Worm (Caenorhabditis elegans) whole organism, late embryonic: Measurements from ENCODE around the gene T21E8.5.

Experiments used
- C38D4.7 ChIP-seq: fragments of 200-800 bp; sonication (Bioruptor generic); optimal IDR thresholded peaks from 2 replicates; lab custom pipeline; 2018; ENCODE audit warnings: mild to moderate bottlenecking, missing genetic modification characterization, moderate library complexity, missing compliant biosample characterization
- K09A11.1 ChIP-seq: sonication (generic microtip); optimal IDR thresholded peaks from 2 replicates; lab custom pipeline; 2017; ENCODE audit warnings: antibody characterized with exemption, mild to moderate bottlenecking, missing genetic modification characterization, missing compliant biosample characterization; ENCODE audit not compliant: insufficient read depth
- T23F11.4 ChIP-seq: fragments of 200-800 bp; sonication (Bioruptor generic); optimal IDR thresholded peaks from 2 replicates; lab custom pipeline; 2018; ENCODE audit warnings: mild to moderate bottlenecking, missing genetic modification characterization, missing compliant biosample characterization
- ceh-18 ChIP-seq: sonication (generic microtip); optimal IDR thresholded peaks from 2 replicates; lab custom pipeline; 2016; ENCODE audit warnings: missing genetic modification characterization, missing compliant biosample characterization
- ceh-19 ChIP-seq: fragments of 200-800 bp; sonication (Bioruptor generic); optimal IDR thresholded peaks from 2 replicates; lab custom pipeline; 2018; ENCODE audit warnings: mild to moderate bottlenecking, missing genetic modification characterization, missing compliant biosample characterization
- ceh-24 ChIP-seq: sonication (generic microtip); optimal IDR thresholded peaks from 2 replicates; lab custom pipeline; 2016; ENCODE audit warnings: mild to moderate bottlenecking, missing genetic modification characterization, missing compliant biosample characterization
- ceh-30 ChIP-seq: fragments of 150-350 bp; optimal IDR thresholded peaks from 2 replicates; lab custom pipeline; 2014; ENCODE audit warnings: missing biosample characterization, missing genetic modification characterization
- ceh-31 ChIP-seq: sonication (generic microtip); optimal IDR thresholded peaks from 2 replicates; lab custom pipeline; 2016; ENCODE audit warnings: missing genetic modification characterization, missing compliant biosample characterization
- ceh-34 ChIP-seq: sonication (generic microtip); optimal IDR thresholded peaks from 2 replicates; lab custom pipeline; 2016; ENCODE audit warnings: mild to moderate bottlenecking, missing genetic modification characterization, missing compliant biosample characterization
- ceh-48 ChIP-seq: sonication (generic microtip); optimal IDR thresholded peaks from 2 replicates; lab custom pipeline; 2016; ENCODE audit warnings: missing genetic modification characterization, inconsistent platforms, missing compliant biosample characterization
- ceh-9 ChIP-seq: sonication (generic microtip); optimal IDR thresholded peaks from 2 replicates; lab custom pipeline; 2016; ENCODE audit warnings: mild to moderate bottlenecking, missing genetic modification characterization, inconsistent platforms, missing compliant biosample characterization
- che-1 ChIP-seq: sonication (generic microtip); optimal IDR thresholded peaks from 2 replicates; lab custom pipeline; 2016; ENCODE audit warnings: mild to moderate bottlenecking, missing genetic modification characterization, missing compliant biosample characterization
- elt-2 ChIP-seq: sonication (generic microtip); optimal IDR thresholded peaks from 2 replicates; lab custom pipeline; 2016; ENCODE audit warnings: missing genetic modification reagents, missing genetic modification characterization, missing compliant biosample characterization
- ets-4 ChIP-seq: sonication (generic microtip); optimal IDR thresholded peaks from 2 replicates; lab custom pipeline; 2016; ENCODE audit warnings: missing genetic modification characterization, missing compliant biosample characterization
- eyg-1 ChIP-seq: sonication (generic microtip); optimal IDR thresholded peaks from 2 replicates; lab custom pipeline; 2016; ENCODE audit warnings: missing genotype, missing genetic modification characterization, missing compliant biosample characterization
- fax-1 ChIP-seq: sonication (generic microtip); optimal IDR thresholded peaks from 2 replicates; lab custom pipeline; 2016; ENCODE audit warnings: missing genotype, missing genetic modification characterization, missing compliant biosample characterization
- fkh-10 ChIP-seq: fragments of 150-350 bp; optimal IDR thresholded peaks from 2 replicates; lab custom pipeline; 2014; ENCODE audit warnings: missing biosample characterization, missing genetic modification reagents, missing genetic modification characterization
- hlh-13 ChIP-seq: fragments of 200-800 bp; sonication (Bioruptor generic); optimal IDR thresholded peaks from 2 replicates; lab custom pipeline; 2018; ENCODE audit warnings: mild to moderate bottlenecking, missing genetic modification characterization, missing compliant biosample characterization
- hlh-8 ChIP-seq: sonication (generic microtip); optimal IDR thresholded peaks from 2 replicates; lab custom pipeline; 2016; ENCODE audit warnings: missing genotype, missing genetic modification characterization, missing compliant biosample characterization
- lim-6 ChIP-seq: sonication (generic microtip); optimal IDR thresholded peaks from 2 replicates; lab custom pipeline; 2016; ENCODE audit warnings: missing genetic modification characterization, missing compliant biosample characterization
- nfya-1 ChIP-seq: sonication (generic microtip); optimal IDR thresholded peaks from 2 replicates; lab custom pipeline; 2017; ENCODE audit warnings: missing genetic modification characterization, mild to moderate bottlenecking, missing compliant biosample characterization, antibody characterized with exemption, moderate library complexity
- nhr-11 ChIP-seq: fragments of 150-350 bp; optimal IDR thresholded peaks from 2 replicates; lab custom pipeline; 2014; ENCODE audit warnings: missing biosample characterization, missing genetic modification characterization
- pag-3 ChIP-seq: sonication (generic microtip); optimal IDR thresholded peaks from 2 replicates; lab custom pipeline; 2016; ENCODE audit warnings: missing compliant biosample characterization, missing genetic modification characterization, borderline replicate concordance
- pqm-1 ChIP-seq: sonication (generic microtip); optimal IDR thresholded peaks from 2 replicates; lab custom pipeline; 2016; ENCODE audit warnings: missing genetic modification characterization, missing compliant biosample characterization
- pros-1 ChIP-seq: fragments of 150-350 bp; optimal IDR thresholded peaks from 2 replicates; lab custom pipeline; 2014; ENCODE audit warnings: missing biosample characterization, missing genetic modification reagents, missing genetic modification characterization
- ref-2 ChIP-seq: sonication (generic microtip); optimal IDR thresholded peaks from 2 replicates; lab custom pipeline; 2016; ENCODE audit warnings: missing genetic modification characterization, missing compliant biosample characterization
- rnt-1 ChIP-seq: sonication (generic microtip); optimal IDR thresholded peaks from 2 replicates; lab custom pipeline; 2016; ENCODE audit warnings: missing genetic modification characterization, missing compliant biosample characterization
- sox-2 ChIP-seq: fragments of 200-800 bp; sonication (Bioruptor generic); IDR thresholded peaks from 2 replicates; pipeline ENCODE4 v1.3.6; 2022; ENCODE audit warnings: missing genetic modification reagents, missing genetic modification characterization, missing compliant biosample characterization
- syd-9 ChIP-seq: sonication (generic microtip); optimal IDR thresholded peaks from 2 replicates; lab custom pipeline; 2016; ENCODE audit warnings: mild to moderate bottlenecking, missing genetic modification characterization, moderate library complexity, missing compliant biosample characterization
- tbx-2 ChIP-seq: sonication (generic microtip); optimal IDR thresholded peaks from 2 replicates; lab custom pipeline; 2016; ENCODE audit warnings: missing genetic modification characterization, missing compliant biosample characterization
- ttx-3 ChIP-seq: sonication (generic microtip); optimal IDR thresholded peaks from 2 replicates; lab custom pipeline; 2016; ENCODE audit warnings: missing genetic modification reagents, missing genetic modification characterization, missing compliant biosample characterization
- unc-42 ChIP-seq: sonication (generic microtip); optimal IDR thresholded peaks from 2 replicates; lab custom pipeline; 2016; ENCODE audit warnings: missing genotype, missing genetic modification characterization, missing compliant biosample characterization
- unc-55 ChIP-seq: sonication (generic microtip); optimal IDR thresholded peaks from 2 replicates; lab custom pipeline; 2017; ENCODE audit warnings: missing biosample characterization, missing genetic modification reagents, missing genetic modification characterization
- zip-5 ChIP-seq: sonication (generic microtip); optimal IDR thresholded peaks from 2 replicates; lab custom pipeline; 2016; ENCODE audit warnings: missing genetic modification characterization, missing compliant biosample characterization
- ztf-16 ChIP-seq: sonication (generic microtip); optimal IDR thresholded peaks from 2 replicates; lab custom pipeline; 2017; ENCODE audit warnings: missing genetic modification characterization, missing compliant biosample characterization

T21E8.5 gene

DNA sequence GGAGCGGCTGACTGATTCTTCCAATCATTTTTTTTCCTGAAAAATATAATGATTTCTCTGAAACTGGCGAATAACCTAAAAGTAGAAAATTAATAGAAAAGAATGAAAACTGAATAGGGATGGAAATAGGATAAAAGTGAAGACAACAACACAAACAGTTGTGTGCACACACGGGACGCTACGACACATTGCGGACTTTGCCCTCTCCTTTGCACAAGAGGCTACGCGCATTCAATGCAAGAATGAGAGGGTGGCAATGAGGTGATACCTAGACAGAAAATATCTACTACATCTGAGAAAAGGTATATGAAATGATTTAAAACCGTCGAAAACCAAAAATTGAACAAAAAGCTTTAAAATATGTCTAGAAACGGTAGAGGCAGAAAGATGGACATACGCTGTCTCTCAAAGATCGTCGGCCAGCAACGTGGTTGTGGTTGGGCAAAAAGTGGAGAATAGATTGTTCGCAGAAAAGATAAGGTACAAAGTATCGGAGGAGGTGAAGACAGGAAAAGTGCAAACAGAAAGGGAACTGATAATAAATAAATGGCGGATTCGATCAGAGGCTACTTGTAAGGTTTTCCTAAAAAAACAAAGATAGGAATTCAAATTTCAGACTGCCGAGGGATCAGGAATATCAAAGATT, 14.2 kb downstream of the T21E8.5 start, which contains the start of gene suca-1 (continued):
- TF ChIP-seq pros-1 (tag; lab: Kevin White, UChicago) = no peak
- TF ChIP-seq ceh-30 = peak; percentile 58
- TF ChIP-seq ceh-24 = no peak
- no peak for TF ChIP-seq ztf-16 (tag; lab: Kevin White, UChicago)
- TF ChIP-seq, all 69 proteins: peak for 20

DNA sequence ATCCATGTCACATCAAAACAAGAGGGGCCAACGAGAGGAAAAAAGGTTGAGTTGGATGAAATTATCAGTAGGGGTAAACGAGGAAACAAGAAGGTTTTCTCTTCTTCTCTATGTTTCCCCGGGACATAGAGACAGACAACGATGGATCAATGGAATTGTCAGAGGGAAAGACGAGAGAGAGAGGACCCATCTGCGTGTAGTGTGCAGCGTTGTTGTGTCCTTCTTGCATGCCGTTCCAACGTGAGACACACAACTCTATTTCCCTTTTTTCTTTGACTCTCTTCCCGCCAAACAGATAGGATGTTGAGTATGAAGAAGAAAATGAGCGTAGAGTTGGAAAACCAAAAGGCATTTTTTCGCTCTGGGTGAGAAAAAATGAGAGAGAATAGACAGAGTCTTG, 15.0 kb downstream of the T21E8.5 start:
- peak; percentile 37 for TF ChIP-seq tbx-2 (tag; lab: Kevin White, UChicago)
- peak; percentile 31 for TF ChIP-seq T23F11.4 (GFP tag; lab: Kevin White, UChicago)
- peak; percentile 57 for TF ChIP-seq nfya-1 (tag; lab: Kevin White, UChicago)
- TF ChIP-seq ref-2 (tag; lab: Kevin White, UChicago) = peak; percentile 51
- no peak for TF ChIP-seq eyg-1 (tag; lab: Kevin White, UChicago)
- TF ChIP-seq unc-55 (GFP tag; lab: Kevin White, UChicago) = peak; percentile 71
- TF ChIP-seq unc-42 = peak; percentile 31
- TF ChIP-seq rnt-1 = peak; percentile 73
- TF ChIP-seq ceh-18 (tag; lab: Kevin White, UChicago) = peak; percentile 82
- TF ChIP-seq ceh-19 = no peak
- peak; percentile 20 for TF ChIP-seq syd-9 (tag; lab: Kevin White, UChicago)
- TF ChIP-seq ceh-31 = peak; percentile 52
- peak; percentile 30 for TF ChIP-seq hlh-8 (tag; lab: Kevin White, UChicago)
- peak; percentile 30 for TF ChIP-seq elt-2 (tag; lab: Kevin White, UChicago)
- TF ChIP-seq zip-5 (tag; lab: Kevin White, UChicago) = no peak
- peak; percentile 19 for TF ChIP-seq ceh-34
- TF ChIP-seq, all 69 proteins: peak for 13

DNA sequence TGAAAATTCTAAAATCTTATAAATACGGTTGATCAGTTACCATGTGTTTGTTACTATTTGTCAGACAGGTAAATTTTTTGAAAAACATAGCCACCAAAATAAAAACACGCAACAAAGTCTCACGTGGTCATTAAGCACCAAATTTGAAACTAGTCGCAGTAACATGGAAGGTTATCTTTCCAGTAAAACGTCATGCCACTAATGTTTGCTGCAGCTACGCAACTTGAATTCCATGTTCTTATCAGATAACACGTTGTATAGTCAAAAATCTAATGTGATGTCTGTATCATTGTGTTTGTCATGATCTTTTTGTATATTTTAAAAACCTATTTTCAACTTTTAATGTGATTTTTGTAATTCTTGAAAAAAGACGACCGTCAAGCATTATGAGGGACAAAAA, 15.8 kb downstream of the T21E8.5 start:
- TF ChIP-seq lim-6 (tag; lab: Kevin White, UChicago) = no peak
- no peak for TF ChIP-seq ets-4 (tag; lab: Kevin White, UChicago)
- no peak for TF ChIP-seq pag-3 (tag; lab: Kevin White, UChicago)
- peak; percentile 48 for TF ChIP-seq elt-2 (tag; lab: Kevin White, UChicago)

DNA sequence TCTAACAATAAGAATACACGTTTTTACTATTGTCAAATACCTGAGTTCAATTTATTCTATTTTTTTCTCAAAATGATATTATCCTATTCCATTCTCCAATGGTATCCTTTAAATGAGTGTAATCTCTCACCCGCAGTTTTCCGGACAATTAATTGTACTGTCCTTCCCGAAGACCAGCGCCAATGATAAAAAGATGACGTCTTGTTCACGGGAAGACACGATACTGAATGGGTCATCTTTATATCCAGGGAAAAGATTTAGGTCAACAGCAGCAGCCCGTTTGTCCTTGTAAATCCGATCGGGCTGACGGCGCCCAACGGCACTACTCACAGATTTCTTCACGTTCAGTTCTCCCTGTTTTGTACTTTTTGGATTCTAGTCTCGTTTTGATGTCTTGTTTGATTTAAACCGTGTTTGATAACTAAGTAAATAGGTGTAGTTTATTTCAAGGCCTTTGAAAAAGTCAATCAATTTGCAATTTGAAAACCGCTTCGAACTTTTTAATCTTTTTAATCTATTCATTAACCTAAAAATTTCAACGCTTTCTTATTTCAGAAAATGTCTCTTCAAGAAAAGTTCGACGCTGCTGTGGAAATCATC, 16.9 kb downstream of the T21E8.5 start, which contains the start of gene acbp-3:
TSS of gene acbp-3 (plus strand) at position 550 of the 600 bp plus-strand sequence.
- TF ChIP-seq nhr-11 (tag; lab: Kevin White, UChicago) (no peak), ttx-3 (tag; lab: Kevin White, UChicago) (no peak), hlh-13 (GFP tag; lab: Kevin White, UChicago) (no peak), sox-2 (no peak), ceh-19 (no peak), che-1 (no peak), pag-3 (tag; lab: Kevin White, UChicago) (no peak), fax-1 (tag; lab: Kevin White, UChicago) (no peak), ceh-18 (tag; lab: Kevin White, UChicago) (no peak), syd-9 (tag; lab: Kevin White, UChicago) (no peak), pqm-1 (tag; lab: Kevin White, UChicago) (no peak), K09A11.1 (tag; lab: Kevin White, UChicago) (no peak), ceh-24 (no peak), ceh-48 (no peak), eyg-1 (tag; lab: Kevin White, UChicago) (no peak), C38D4.7 (GFP tag; lab: Kevin White, UChicago) (no peak), fkh-10 (no peak), ceh-9 (tag; lab: Kevin White, UChicago) (no peak)
